Worm (Caenorhabditis elegans) whole organism, L1 larva: Measurements from ENCODE around the gene M04C3.2.

Experiments used
- alr-1 ChIP-seq: fragments of 200-800 bp; sonication (Bioruptor generic); optimal IDR thresholded peaks from 2 replicates; lab custom pipeline; 2018; ENCODE audit warnings: borderline replicate concordance, mild to moderate bottlenecking, missing genetic modification characterization, missing compliant biosample characterization
- ama-1 ChIP-seq: fragments of 150-350 bp; optimal IDR thresholded peaks from 2 replicates; lab custom pipeline; 2014
- egl-27 ChIP-seq, 2 experiments: fragments of 150-350 bp in 1 of 2; sonication (generic microtip); optimal IDR thresholded peaks; 3 replicates each; lab custom pipeline; 2017 to 2018; ENCODE audit warnings: missing biosample characterization in 2 of 2, missing genetic modification characterization in 2 of 2, missing genetic modification reagents in 2 of 2
- fkh-10 ChIP-seq: sonication (generic microtip); optimal IDR thresholded peaks from 2 replicates; lab custom pipeline; 2017; ENCODE audit warnings: missing biosample characterization, missing genetic modification reagents, missing genetic modification characterization
- fkh-4 ChIP-seq: sonication (generic microtip); optimal IDR thresholded peaks from 2 replicates; lab custom pipeline; 2016; ENCODE audit warnings: missing compliant biosample characterization, missing genetic modification characterization, borderline replicate concordance
- hlh-17 ChIP-seq: fragments of 200-800 bp; sonication (Bioruptor generic); optimal IDR thresholded peaks from 2 replicates; lab custom pipeline; 2018; ENCODE audit warnings: missing genetic modification characterization, mild to moderate bottlenecking, missing compliant biosample characterization, moderate library complexity, borderline replicate concordance
- lin-15B ChIP-seq: fragments of 150-350 bp; sonication (generic microtip); optimal IDR thresholded peaks from 3 replicates; lab custom pipeline; 2014; ENCODE audit warnings: missing biosample characterization, missing genetic modification characterization
- nhr-90 ChIP-seq: sonication (generic microtip); optimal IDR thresholded peaks from 2 replicates; lab custom pipeline; 2016; ENCODE audit warnings: mild to moderate bottlenecking, missing genetic modification characterization, missing compliant biosample characterization; ENCODE audit not compliant: poor library complexity
- pag-3 ChIP-seq: sonication (generic microtip); optimal IDR thresholded peaks from 2 replicates; lab custom pipeline; 2017; ENCODE audit warnings: missing genetic modification characterization, mild to moderate bottlenecking, missing compliant biosample characterization, antibody characterized with exemption, borderline replicate concordance; ENCODE audit not compliant: insufficient read depth
- rnt-1 ChIP-seq: sonication (generic microtip); optimal IDR thresholded peaks from 2 replicates; lab custom pipeline; 2016; ENCODE audit warnings: mild to moderate bottlenecking, missing genetic modification characterization, moderate library complexity, missing compliant biosample characterization
- skn-1 ChIP-seq: fragments of 150-350 bp; optimal IDR thresholded peaks from 2 replicates; lab custom pipeline; 2014; ENCODE audit warnings: missing biosample characterization, missing genetic modification characterization
- unc-62 ChIP-seq: fragments of 150-350 bp; optimal IDR thresholded peaks from 2 replicates; lab custom pipeline; 2014; ENCODE audit warnings: missing biosample characterization, missing genetic modification reagents, missing genetic modification characterization
- zag-1 ChIP-seq: fragments of 150-350 bp; optimal IDR thresholded peaks from 2 replicates; lab custom pipeline; 2014; ENCODE audit warnings: missing biosample characterization, missing genetic modification characterization

DNA sequence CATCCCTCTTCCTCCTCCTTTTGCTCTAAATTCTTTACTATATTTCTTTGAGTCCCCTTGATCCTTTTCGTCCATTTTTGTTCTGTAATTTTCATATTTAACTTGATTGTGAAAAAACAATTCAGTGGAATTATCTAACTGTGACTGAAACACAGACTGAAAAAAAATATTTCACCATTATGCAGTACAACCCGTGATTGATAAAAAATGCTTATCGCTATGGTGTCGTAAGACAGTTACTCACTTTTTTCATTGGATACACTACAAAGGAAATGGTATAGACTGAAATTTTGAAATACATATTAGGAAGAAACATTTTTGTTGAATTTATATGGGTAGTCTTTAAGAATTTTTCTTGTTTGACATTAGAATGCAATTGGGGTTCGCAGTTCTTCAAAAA lies 18.9 kb upstream of the M04C3.2 start, which contains the start of gene Y43F8B.23:
- TF ChIP-seq fkh-4 (no peak), hlh-17 (no peak), skn-1 (tag; lab: Kevin White, UChicago) (no peak), lin-15B (tag; lab: Kevin White, UChicago) (no peak), pag-3 (tag; lab: Kevin White, UChicago) (no peak), fkh-10 (GFP tag; lab: Kevin White, UChicago) (no peak), rnt-1 (tag; lab: Kevin White, UChicago) (no peak), ama-1 (lab: Kevin White, UChicago) (no peak), nhr-90 (no peak), egl-27 (tag; optimal IDR thresholded peaks at IDR 0.05; lab: Kevin White, UChicago) (no peak), unc-62 (GFP tag; lab: Kevin White, UChicago) (no peak), zag-1 (tag; lab: Kevin White, UChicago) (no peak), alr-1 (tag; lab: Kevin White, UChicago) (no peak)
